Worm (Caenorhabditis elegans) whole organism, L4 larva: Measurements from ENCODE around the gene xpc-1.

Source experiments
- ceh-20 ChIP-seq: fragments of 200-800 bp; sonication (Bioruptor generic); IDR thresholded peaks from 2 replicates; pipeline ENCODE4 v1.3.6; 2022; ENCODE audit warnings: missing genetic modification reagents, missing genetic modification characterization, missing compliant biosample characterization
- ctbp-1 ChIP-seq: fragments of 200-800 bp; sonication (Bioruptor generic); IDR thresholded peaks from 2 replicates; pipeline ENCODE4 v1.3.6; 2022; ENCODE audit warnings: missing genetic modification reagents, missing genetic modification characterization, missing compliant biosample characterization
- dve-1 ChIP-seq: sonication (generic microtip); optimal IDR thresholded peaks from 2 replicates; lab custom pipeline; 2017; ENCODE audit warnings: antibody characterized with exemption, mild to moderate bottlenecking, missing genetic modification characterization, missing compliant biosample characterization; ENCODE audit not compliant: insufficient read depth
- fos-1 ChIP-seq: fragments of 150-350 bp; optimal IDR thresholded peaks from 2 replicates; lab custom pipeline; 2014; ENCODE audit warnings: missing biosample characterization, missing genetic modification characterization
- hlh-30 ChIP-seq: sonication (generic microtip); optimal IDR thresholded peaks from 2 replicates; lab custom pipeline; 2017; ENCODE audit warnings: antibody characterized with exemption, mild to moderate bottlenecking, missing genetic modification characterization, missing compliant biosample characterization; ENCODE audit not compliant: insufficient read depth
- mxl-2 ChIP-seq: fragments of 200-800 bp; sonication (Bioruptor generic); conservative IDR thresholded peaks from 2 replicates; pipeline ENCODE4 v1.3.6; 2022; ENCODE audit warnings: missing genetic modification reagents, missing genetic modification characterization, missing compliant biosample characterization
- pqm-1 ChIP-seq: sonication (generic microtip); optimal IDR thresholded peaks from 2 replicates; lab custom pipeline; 2017; ENCODE audit warnings: missing biosample characterization, missing genetic modification characterization
- skn-1 ChIP-seq: fragments of 150-350 bp; optimal IDR thresholded peaks from 2 replicates; lab custom pipeline; 2014; ENCODE audit warnings: missing biosample characterization, missing genetic modification characterization
- snpc-1.2 ChIP-seq: fragments of 200-800 bp; sonication (Bioruptor generic); IDR thresholded peaks from 2 replicates; pipeline ENCODE4 v1.3.6; 2022; ENCODE audit warnings: missing genetic modification reagents, missing genetic modification characterization, missing compliant biosample characterization
- zag-1 ChIP-seq: fragments of 150-350 bp; optimal IDR thresholded peaks from 2 replicates; lab custom pipeline; 2014; ENCODE audit warnings: missing biosample characterization, missing genetic modification characterization

ce11 chrIV:1997762-1998161 is 4.9 kb downstream of the xpc-1 start:
- TF ChIP-seq pqm-1 (tag; lab: Kevin White, UChicago) (no peak), mxl-2 (GFP tag; lab: Robert Waterston, UW) (no peak), dve-1 (tag; lab: Kevin White, UChicago) (no peak), hlh-30 (tag; lab: Kevin White, UChicago) (no peak), skn-1 (tag; lab: Kevin White, UChicago) (no peak), ctbp-1 (GFP tag; lab: Robert Waterston, UW) (no peak), zag-1 (tag; lab: Kevin White, UChicago) (no peak), fos-1 (tag; lab: Kevin White, UChicago) (no peak), ceh-20 (GFP tag; lab: Robert Waterston, UW) (no peak), snpc-1.2 (no peak)
